Fruit fly (Drosophila melanogaster): ENCODE measurements around the gene Fpgs2.

Fpgs2 gene

DNA sequence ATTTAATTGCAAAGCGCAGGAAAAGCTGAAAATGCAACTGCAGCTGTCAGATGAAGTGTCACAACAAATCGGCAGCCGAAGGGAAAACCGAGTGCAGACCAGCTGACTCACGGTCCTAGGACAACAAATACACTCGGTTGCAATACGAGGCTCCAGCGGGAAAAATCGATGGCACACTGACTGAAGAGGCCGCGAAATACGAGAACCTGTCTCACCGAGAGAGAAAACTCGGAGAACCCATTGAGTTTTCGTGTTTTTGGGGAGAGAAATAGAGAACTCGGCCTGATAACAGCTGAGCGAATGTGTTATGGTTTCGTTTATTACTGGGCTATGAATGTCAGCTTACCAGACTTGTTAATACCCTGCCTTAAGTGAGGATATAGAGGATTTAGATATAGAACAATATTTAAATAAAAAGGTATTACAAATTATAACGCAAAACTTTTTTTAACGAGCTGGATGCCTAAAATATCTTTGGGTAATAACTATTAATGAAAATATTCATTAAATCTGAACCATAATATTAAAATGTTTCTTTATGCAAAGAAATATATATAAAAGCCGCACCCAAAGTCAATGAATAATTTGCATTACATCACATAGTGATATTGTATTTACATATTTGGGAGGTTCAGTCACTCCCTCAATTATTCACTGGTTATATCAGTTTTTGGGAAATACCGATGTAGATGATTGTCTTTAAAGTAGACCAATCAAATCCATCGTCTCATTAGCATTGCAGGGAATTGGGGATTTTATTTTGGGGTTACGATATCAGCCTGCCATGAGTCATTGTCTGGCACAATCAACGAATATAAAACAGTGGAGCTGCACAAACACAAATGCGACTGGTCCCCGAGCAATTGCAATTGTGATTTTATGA lies 17.9 kb downstream of the Fpgs2 start (continued):
- TF ChIP-seq CkIIα-i1 (GFP tag; IDR thresholded peaks at IDR 0.05) (no peak), Max (GFP tag; optimal IDR thresholded peaks at IDR 0.05) (no peak), CG4424 (GFP tag; optimal IDR thresholded peaks at IDR 0.05) (no peak), chinmo (GFP tag; IDR thresholded peaks at IDR 0.05; ENCODE audit: partially characterized antibody) (no peak), CG6654 (GFP tag; optimal IDR thresholded peaks at IDR 0.05) (no peak), mirr (GFP tag; optimal IDR thresholded peaks at IDR 0.05) (no peak), CG10366 (GFP tag; IDR thresholded peaks at IDR 0.05) (no peak), CG31441 (GFP tag; IDR thresholded peaks at IDR 0.05) (peak; percentile 15; the same call in 1 of the 2 replicates), MBD-R2 (GFP tag; IDR thresholded peaks at IDR 0.05) (peak; percentile 71), CG1024 (GFP tag; IDR thresholded peaks at IDR 0.05) (no peak), dmrt99B (tag; optimal IDR thresholded peaks at IDR 0.05) (peak; percentile 16), HmgD (GFP tag; optimal IDR thresholded peaks at IDR 0.05) (no peak), prd (optimal IDR thresholded peaks at IDR 0.05) (no peak), prd (GFP tag; IDR thresholded peaks at IDR 0.05) (no peak), CG10959 (GFP tag; IDR thresholded peaks at IDR 0.05) (no peak), amos (GFP tag; IDR thresholded peaks at IDR 0.05; ENCODE audit: partially characterized antibody) (no peak), row (GFP tag; IDR thresholded peaks at IDR 0.05) (peak; percentile 69), CG10267 (tag; optimal IDR thresholded peaks at IDR 0.05) (no peak), HLH54F (GFP tag; optimal IDR thresholded peaks at IDR 0.05) (no peak), CG2712 (tag; optimal IDR thresholded peaks at IDR 0.05) (peak; percentile 15), ro (GFP tag; IDR thresholded peaks at IDR 0.05) (no peak), Trl (optimal IDR thresholded peaks at IDR 0.05) (peak; percentile 53 to 54), Trl (GFP tag; optimal IDR thresholded peaks at IDR 0.05) (no peak), gce (GFP tag; IDR thresholded peaks at IDR 0.05) (no peak), Med (GFP tag) (no peak), CG9932 (GFP tag; IDR thresholded peaks at IDR 0.05) (no peak), stc (GFP tag; IDR thresholded peaks at IDR 0.05) (no peak), Bteb2 (GFP tag; optimal IDR thresholded peaks at IDR 0.05) (no peak), D19A (tag; optimal IDR thresholded peaks at IDR 0.05) (peak; percentile 78), gem (tag; optimal IDR thresholded peaks at IDR 0.05) (peak; percentile 64), CG12942 (GFP tag; optimal IDR thresholded peaks at IDR 0.05) (no peak), CG13624 (GFP tag; optimal IDR thresholded peaks at IDR 0.05) (no peak), CG2889 (GFP tag; IDR thresholded peaks at IDR 0.05) (no peak), CG4730 (GFP tag; IDR thresholded peaks at IDR 0.05) (no peak), twi (tag; optimal IDR thresholded peaks at IDR 0.05) (no peak), CG13894 (tag; optimal IDR thresholded peaks at IDR 0.05) (no peak), Fer3 (tag; optimal IDR thresholded peaks at IDR 0.05) (no peak), CG7963 (GFP tag; IDR thresholded peaks at IDR 0.05; ENCODE audit: partially characterized antibody) (no peak), phol (tag; optimal IDR thresholded peaks at IDR 0.05) (no peak), ham (GFP tag; IDR thresholded peaks at IDR 0.05) (no peak), CG14667 (GFP tag; IDR thresholded peaks at IDR 0.05) (no peak)

DNA sequence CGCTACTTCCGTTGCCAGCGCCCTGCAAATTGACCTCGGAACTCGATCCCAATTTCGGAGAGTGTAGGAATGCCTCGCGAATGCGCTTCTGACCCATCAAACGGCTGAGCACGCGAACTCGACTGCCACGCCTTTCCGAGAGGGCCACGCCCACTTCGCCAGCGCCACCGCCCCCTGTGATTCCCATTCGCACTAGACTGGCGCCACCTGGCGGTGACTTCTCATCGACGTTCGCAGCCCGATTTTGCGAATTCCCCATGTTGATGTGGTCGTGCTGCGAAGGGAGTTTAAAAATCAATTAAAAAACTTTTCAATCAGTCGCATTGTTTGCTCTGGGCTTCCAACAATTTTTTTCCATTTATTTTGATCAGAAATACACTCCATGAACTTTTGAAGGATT lies 20.8 kb downstream of the Fpgs2 start:
- no peak for TF ChIP-seq zfh2 (GFP tag; optimal IDR thresholded peaks at IDR 0.05)
- no peak for TF ChIP-seq Hr39 (optimal IDR thresholded peaks at IDR 0.05)
- peak; percentile 15; the same call in 1 of the 2 replicates for TF ChIP-seq CG6272 (GFP tag; IDR thresholded peaks at IDR 0.05)
- TF ChIP-seq CTCF (GFP tag; optimal IDR thresholded peaks at IDR 0.05) = peak; percentile 81
- TF ChIP-seq H2.0 (GFP tag; IDR thresholded peaks at IDR 0.05) = 0 out of 2 replicates have a peak, but pooled peaks have one; percentile 41
- TF ChIP-seq slbo (GFP tag; IDR thresholded peaks at IDR 0.05) = 0 out of 2 replicates have a peak, but pooled peaks have one; percentile 14
- no peak for TF ChIP-seq CG10543 (GFP tag; optimal IDR thresholded peaks at IDR 0.05)
- no peak for TF ChIP-seq CG11247 (GFP tag; IDR thresholded peaks at IDR 0.05)
- TF ChIP-seq CG11696 (GFP tag; IDR thresholded peaks at IDR 0.05) = no peak
- no peak for TF ChIP-seq CG6689 (GFP tag; IDR thresholded peaks at IDR 0.05)
- TF ChIP-seq btn (GFP tag; optimal IDR thresholded peaks at IDR 0.05) = no peak
- TF ChIP-seq Neu2 (GFP tag; optimal IDR thresholded peaks at IDR 0.05; ENCODE audit: borderline replicate concordance) = no peak
- TF ChIP-seq crp (GFP tag; optimal IDR thresholded peaks at IDR 0.05) = no peak
- TF ChIP-seq gcm2 (GFP tag; optimal IDR thresholded peaks at IDR 0.05) = no peak

Measured in whole organism, embryonic.